Worm (Caenorhabditis elegans): ENCODE measurements around the gene cpt-6.

cpt-6 gene

DNA sequence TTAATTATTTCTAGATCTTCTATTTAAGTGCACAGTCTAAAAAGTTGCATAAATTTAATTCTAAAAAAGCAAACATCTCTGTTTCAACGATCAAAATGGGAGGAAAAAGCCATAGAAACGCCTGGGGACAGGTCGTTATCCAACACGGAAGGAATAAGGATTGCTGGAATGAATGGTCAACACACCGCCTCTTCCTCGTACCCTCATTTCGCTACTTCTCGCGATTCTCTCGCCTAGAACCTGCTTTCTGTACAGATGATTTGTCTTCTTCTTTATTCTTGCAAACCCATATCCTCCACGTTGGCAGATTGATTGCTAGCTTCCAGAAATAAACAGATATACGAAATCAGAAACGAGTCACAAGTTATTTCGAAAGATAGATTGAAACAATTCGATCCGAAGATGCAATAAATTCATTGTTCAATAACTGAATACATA lies 21.2 kb upstream of the cpt-6 start, which contains the start of gene dpy-11:
dpy-11 (minus strand) TSS at position 354 of the 438 bp plus-strand sequence.
- TF ChIP-seq cebp-1 (GFP tag; IDR thresholded peaks at IDR 0.05) (no peak), cebp-1 (tag; optimal IDR thresholded peaks at IDR 0.05) (peak; percentile 72), somi-1 (GFP tag; optimal IDR thresholded peaks at IDR 0.05) (peak; percentile 74), aptf-2 (GFP tag; conservative IDR thresholded peaks at IDR 0.05) (no peak), F22D6.2 (tag; optimal IDR thresholded peaks at IDR 0.05) (no peak), cebp-2 (GFP tag; IDR thresholded peaks at IDR 0.05) (peak; percentile 78; the same call in 1 of the 2 replicates), lin-40 (tag; optimal IDR thresholded peaks at IDR 0.05) (peak; percentile 33), madf-8 (GFP tag; conservative IDR thresholded peaks at IDR 0.05) (no peak), sdz-38 (tag; optimal IDR thresholded peaks at IDR 0.05) (no peak), hmg-20 (GFP tag; IDR thresholded peaks at IDR 0.05) (peak; percentile 23; the same call in 1 of the 2 replicates), lin-26 (GFP tag; IDR thresholded peaks at IDR 0.05) (peak; percentile 27; the same call in 1 of the 2 replicates), dpl-1 (GFP tag; optimal IDR thresholded peaks at IDR 0.05) (no peak), hlh-12 (tag; optimal IDR thresholded peaks at IDR 0.05) (no peak), Y53G8AR.9 (GFP tag; conservative IDR thresholded peaks at IDR 0.05) (peak; percentile 72), pha-4 (tag; optimal IDR thresholded peaks at IDR 0.05) (no peak), nhr-179 (tag; optimal IDR thresholded peaks at IDR 0.05) (no peak), C17E4.6 (GFP tag; IDR thresholded peaks at IDR 0.05) (no peak), ztf-18 (tag; optimal IDR thresholded peaks at IDR 0.05) (no peak), ztf-25 (GFP tag; IDR thresholded peaks at IDR 0.05) (no peak), ets-4 (GFP tag; optimal IDR thresholded peaks at IDR 0.05) (peak; percentile 30), C06A6.2 (GFP tag; conservative IDR thresholded peaks at IDR 0.05) (no peak), F52B5.7 (tag; optimal IDR thresholded peaks at IDR 0.05) (peak; percentile 74), B0261.1 (tag; optimal IDR thresholded peaks at IDR 0.05) (no peak), madf-10 (tag; optimal IDR thresholded peaks at IDR 0.05) (no peak), die-1 (tag; optimal IDR thresholded peaks at IDR 0.05) (peak; percentile 41), nhr-27 (tag; optimal IDR thresholded peaks at IDR 0.05) (no peak), ztf-26 (tag; optimal IDR thresholded peaks at IDR 0.05) (peak; percentile 58), snpc-1.3 (tag; optimal IDR thresholded peaks at IDR 0.05; ENCODE audit: insufficient read depth) (no peak), hsf-1 (GFP tag; IDR thresholded peaks at IDR 0.05) (peak; percentile 12; the same call in 1 of the 2 replicates), lin-35 (GFP tag; optimal IDR thresholded peaks at IDR 0.05) (peak in 1 of 3 experiments; percentile 59), aptf-3 (GFP tag; IDR thresholded peaks at IDR 0.05) (0 out of 2 replicates have a peak, but pooled peaks have one; percentile 80), ceh-79 (tag; optimal IDR thresholded peaks at IDR 0.05) (no peak), him-1 (tag; optimal IDR thresholded peaks at IDR 0.05) (no peak), akir-1 (GFP tag; optimal IDR thresholded peaks at IDR 0.05) (no peak), ztf-3 (GFP tag; optimal IDR thresholded peaks at IDR 0.05) (no peak), hmg-1.2 (GFP tag; IDR thresholded peaks at IDR 0.05) (peak; percentile 51), nhr-90 (tag; optimal IDR thresholded peaks at IDR 0.05) (peak; percentile 1), ceh-27 (GFP tag; optimal IDR thresholded peaks at IDR 0.05) (no peak), ZK185.1 (tag; optimal IDR thresholded peaks at IDR 0.05; ENCODE audit: poor library complexity, severe bottlenecking) (peak; percentile 22), F33H1.4 (GFP tag; IDR thresholded peaks at IDR 0.05) (no peak), hrde-1 (tag; optimal IDR thresholded peaks at IDR 0.05; ENCODE audit: borderline replicate concordance) (peak; percentile 20), ama-1 (optimal IDR thresholded peaks at IDR 0.05) (peak; percentile 98), ama-1 (GFP tag; optimal IDR thresholded peaks at IDR 0.05) (no peak), mcd-1 (GFP tag; IDR thresholded peaks at IDR 0.05) (peak; percentile 58; the same call in 1 of the 2 replicates), bed-1 (GFP tag; IDR thresholded peaks at IDR 0.05) (0 out of 2 replicates have a peak, but pooled peaks have one; percentile 80), attf-5 (GFP tag; optimal IDR thresholded peaks at IDR 0.05) (peak; percentile 23), B0035.1 (tag; optimal IDR thresholded peaks at IDR 0.05) (no peak), sptf-2 (GFP tag; optimal IDR thresholded peaks at IDR 0.05) (no peak), F37B4.10 (GFP tag; IDR thresholded peaks at IDR 0.05) (0 out of 2 replicates have a peak, but pooled peaks have one; percentile 6)
